Fruit fly (Drosophila melanogaster): ENCODE data around the gene fz2.

dm6 chr3L:19196112-19196511 lies 39.1 kb downstream of the fz2 start:
- no peak for TF ChIP-seq CG16815 (GFP tag; optimal IDR thresholded peaks at IDR 0.05)
- TF ChIP-seq zen (tag; optimal IDR thresholded peaks at IDR 0.05) = no peak
- TF ChIP-seq Xrp1 (GFP tag; IDR thresholded peaks at IDR 0.05) = no peak
- no peak for TF ChIP-seq CG12155 (GFP tag; optimal IDR thresholded peaks at IDR 0.05)
- TF ChIP-seq CG10565 (GFP tag; optimal IDR thresholded peaks at IDR 0.05) = no peak
